Worm (Caenorhabditis elegans): ENCODE measurements around the gene ima-1.

ce11 chrV:11260622-11261021 lies 21.1 kb downstream of the ima-1 start, which contains the start of gene F07B10.7:
- TF ChIP-seq W03F9.2 (tag; optimal IDR thresholded peaks at IDR 0.05) (no peak), him-1 (tag; optimal IDR thresholded peaks at IDR 0.05) (no peak), dao-5 (tag; optimal IDR thresholded peaks at IDR 0.05) (no peak)
